Worm (Caenorhabditis elegans) whole organism, L1 larva: ENCODE data around the gene egl-27.
A peak's percentile ranks its signal among the peaks of the same experiment; 100 is the strongest.

Experiments
- C04F5.9 ChIP-seq: sonication (generic microtip); optimal IDR thresholded peaks from 2 replicates; lab custom pipeline; 2016; ENCODE audit warnings: missing genetic modification characterization, missing compliant biosample characterization
- F16B12.6 ChIP-seq: fragments of 150-350 bp; optimal IDR thresholded peaks from 2 replicates; lab custom pipeline; 2014; ENCODE audit warnings: missing biosample characterization, missing genetic modification characterization
- Y116A8C.19 ChIP-seq: sonication (generic microtip); optimal IDR thresholded peaks from 2 replicates; lab custom pipeline; 2016; ENCODE audit warnings: missing compliant biosample characterization, missing genetic modification characterization, borderline replicate concordance
- ama-1 ChIP-seq: fragments of 150-350 bp; optimal IDR thresholded peaks from 2 replicates; lab custom pipeline; 2014
- blmp-1 ChIP-seq: fragments of 150-350 bp; optimal IDR thresholded peaks from 2 replicates; lab custom pipeline; 2014; ENCODE audit warnings: missing biosample characterization, missing genetic modification characterization
- ceh-63 ChIP-seq: fragments of 200-800 bp; sonication (Bioruptor generic); optimal IDR thresholded peaks from 2 replicates; lab custom pipeline; 2018; ENCODE audit warnings: mild to moderate bottlenecking, missing genetic modification characterization, missing compliant biosample characterization
- ces-1 ChIP-seq: fragments of 150-350 bp; optimal IDR thresholded peaks from 2 replicates; lab custom pipeline; 2014; ENCODE audit warnings: missing biosample characterization, missing genetic modification reagents, missing genetic modification characterization
- dsc-1 ChIP-seq: sonication (generic microtip); optimal IDR thresholded peaks from 2 replicates; lab custom pipeline; 2016; ENCODE audit warnings: mild to moderate bottlenecking, missing genetic modification characterization, missing compliant biosample characterization
- efl-1 ChIP-seq, 4 experiments: fragments of 150-350 bp; optimal IDR thresholded peaks in 3 of 4; peaks in 1 of 4; 1 replicate in 1 of 4; 2 replicates in 3 of 4; lab custom pipeline; 2014; ENCODE audit warnings: missing biosample characterization in 2 of 4, missing genetic modification characterization in 2 of 4, missing genetic modification reagents in 2 of 4
- egl-13 ChIP-seq: sonication (generic microtip); optimal IDR thresholded peaks from 2 replicates; lab custom pipeline; 2016; ENCODE audit warnings: missing genotype, missing genetic modification reagents, missing genetic modification characterization, missing compliant biosample characterization
- egl-27 ChIP-seq, 2 experiments: fragments of 150-350 bp in 1 of 2; sonication (generic microtip); optimal IDR thresholded peaks; 3 replicates each; lab custom pipeline; 2017 to 2018; ENCODE audit warnings: missing biosample characterization in 2 of 2, missing genetic modification characterization in 2 of 2, missing genetic modification reagents in 2 of 2
- elt-2 ChIP-seq: sonication (generic microtip); optimal IDR thresholded peaks from 2 replicates; lab custom pipeline; 2016; ENCODE audit warnings: missing genetic modification characterization, mild to moderate bottlenecking, inconsistent platforms, missing compliant biosample characterization, missing genetic modification reagents
- ets-5 ChIP-seq: fragments of 200-800 bp; sonication (Bioruptor generic); IDR thresholded peaks from 2 replicates; pipeline ENCODE4 v1.3.6; 2022; ENCODE audit warnings: missing genetic modification characterization, missing compliant biosample characterization
- fkh-10 ChIP-seq: sonication (generic microtip); optimal IDR thresholded peaks from 2 replicates; lab custom pipeline; 2017; ENCODE audit warnings: missing biosample characterization, missing genetic modification reagents, missing genetic modification characterization
- fos-1 ChIP-seq: fragments of 150-350 bp; optimal IDR thresholded peaks from 2 replicates; lab custom pipeline; 2014; ENCODE audit warnings: missing biosample characterization, missing genetic modification characterization
- grh-1 ChIP-seq: fragments of 200-800 bp; sonication (Bioruptor generic); IDR thresholded peaks from 2 replicates; pipeline ENCODE4 v1.3.6; 2022; ENCODE audit warnings: missing genetic modification reagents, missing genetic modification characterization, missing compliant biosample characterization
- hlh-17 ChIP-seq: fragments of 200-800 bp; sonication (Bioruptor generic); optimal IDR thresholded peaks from 2 replicates; lab custom pipeline; 2018; ENCODE audit warnings: missing genetic modification characterization, mild to moderate bottlenecking, missing compliant biosample characterization, moderate library complexity, borderline replicate concordance
- irx-1 ChIP-seq: sonication (generic microtip); optimal IDR thresholded peaks from 2 replicates; lab custom pipeline; 2016; ENCODE audit warnings: missing genetic modification characterization, missing compliant biosample characterization
- isw-1 ChIP-seq: fragments of 200-800 bp; sonication (Bioruptor generic); IDR thresholded peaks from 2 replicates; pipeline ENCODE4 v1.3.6; 2022; ENCODE audit warnings: missing genetic modification characterization, missing compliant biosample characterization
- jun-1 ChIP-seq: fragments of 150-350 bp; optimal IDR thresholded peaks from 2 replicates; lab custom pipeline; 2014; ENCODE audit warnings: missing biosample characterization, missing genetic modification reagents, missing genetic modification characterization
- lin-13 ChIP-seq: fragments of 150-350 bp; optimal IDR thresholded peaks from 2 replicates; lab custom pipeline; 2014; ENCODE audit warnings: missing biosample characterization, missing genetic modification reagents, missing genetic modification characterization
- lin-14 ChIP-seq: fragments of 200-800 bp; sonication (Bioruptor generic); optimal IDR thresholded peaks from 2 replicates; lab custom pipeline; 2018; ENCODE audit warnings: mild to moderate bottlenecking, missing genetic modification characterization, moderate library complexity, missing compliant biosample characterization
- lin-35 ChIP-seq, 2 experiments: fragments of 150-350 bp; optimal IDR thresholded peaks; 2 replicates each; lab custom pipeline; 2014; ENCODE audit warnings: missing biosample characterization in 2 of 2, missing genetic modification characterization in 2 of 2, missing genetic modification reagents in 2 of 2
- lir-3 ChIP-seq: sonication (generic microtip); optimal IDR thresholded peaks from 2 replicates; lab custom pipeline; 2016; ENCODE audit warnings: mild to moderate bottlenecking, missing genetic modification characterization, moderate library complexity, missing compliant biosample characterization; ENCODE audit not compliant: poor library complexity
- lsy-2 ChIP-seq, 2 experiments: fragments of 150-350 bp; optimal IDR thresholded peaks; 2 replicates each; lab custom pipeline; 2014; ENCODE audit warnings: missing biosample characterization in 2 of 2, missing genetic modification characterization in 2 of 2
- mef-2 ChIP-seq: fragments of 150-350 bp; optimal IDR thresholded peaks from 2 replicates; lab custom pipeline; 2014; ENCODE audit warnings: missing biosample characterization, missing genetic modification characterization
- mep-1 ChIP-seq: fragments of 150-350 bp; optimal IDR thresholded peaks from 2 replicates; lab custom pipeline; 2014; ENCODE audit warnings: missing biosample characterization, missing genetic modification characterization
- nhr-11 ChIP-seq: fragments of 150-350 bp; optimal IDR thresholded peaks from 2 replicates; lab custom pipeline; 2014; ENCODE audit warnings: missing biosample characterization, missing genetic modification characterization
- nhr-12 ChIP-seq: sonication (generic microtip); optimal IDR thresholded peaks from 2 replicates; lab custom pipeline; 2017; ENCODE audit warnings: missing biosample characterization, missing genetic modification characterization
- nhr-47 ChIP-seq: sonication (generic microtip); optimal IDR thresholded peaks from 2 replicates; lab custom pipeline; 2016; ENCODE audit warnings: mild to moderate bottlenecking, missing genetic modification characterization, moderate library complexity, missing compliant biosample characterization
- nhr-71 ChIP-seq: sonication (generic microtip); optimal IDR thresholded peaks from 2 replicates; lab custom pipeline; 2016; ENCODE audit warnings: mild to moderate bottlenecking, missing genetic modification characterization, moderate library complexity, missing compliant biosample characterization
- nhr-77 ChIP-seq: fragments of 150-350 bp; optimal IDR thresholded peaks from 2 replicates; lab custom pipeline; 2014; ENCODE audit warnings: missing biosample characterization, missing genetic modification characterization
- nhr-85 ChIP-seq: sonication (generic microtip); peaks from one replicate; lab custom pipeline; 2016; ENCODE audit warnings: missing genetic modification characterization, inconsistent platforms, missing compliant biosample characterization
- pag-3 ChIP-seq: sonication (generic microtip); optimal IDR thresholded peaks from 2 replicates; lab custom pipeline; 2017; ENCODE audit warnings: missing genetic modification characterization, mild to moderate bottlenecking, missing compliant biosample characterization, antibody characterized with exemption, borderline replicate concordance; ENCODE audit not compliant: insufficient read depth
- pax-3 ChIP-seq: fragments of 200-800 bp; sonication (Bioruptor generic); optimal IDR thresholded peaks from 2 replicates; lab custom pipeline; 2018; ENCODE audit warnings: mild to moderate bottlenecking, missing genetic modification characterization, moderate library complexity, missing compliant biosample characterization
- rnt-1 ChIP-seq: sonication (generic microtip); optimal IDR thresholded peaks from 2 replicates; lab custom pipeline; 2016; ENCODE audit warnings: mild to moderate bottlenecking, missing genetic modification characterization, moderate library complexity, missing compliant biosample characterization
- skn-1 ChIP-seq: fragments of 150-350 bp; optimal IDR thresholded peaks from 2 replicates; lab custom pipeline; 2014; ENCODE audit warnings: missing biosample characterization, missing genetic modification characterization
- snu-23 ChIP-seq: sonication (generic microtip); optimal IDR thresholded peaks from 2 replicates; lab custom pipeline; 2016; ENCODE audit warnings: missing genetic modification characterization, missing compliant biosample characterization
- sox-4 ChIP-seq: sonication (generic microtip); optimal IDR thresholded peaks from 2 replicates; lab custom pipeline; 2016; ENCODE audit warnings: missing genetic modification characterization, missing compliant biosample characterization
- unc-62 ChIP-seq: fragments of 150-350 bp; optimal IDR thresholded peaks from 2 replicates; lab custom pipeline; 2014; ENCODE audit warnings: missing biosample characterization, missing genetic modification reagents, missing genetic modification characterization
- zag-1 ChIP-seq: fragments of 150-350 bp; optimal IDR thresholded peaks from 2 replicates; lab custom pipeline; 2014; ENCODE audit warnings: missing biosample characterization, missing genetic modification characterization
- zip-4 ChIP-seq: fragments of 200-800 bp; sonication (Bioruptor generic); optimal IDR thresholded peaks from 2 replicates; lab custom pipeline; 2018; ENCODE audit warnings: mild to moderate bottlenecking, missing genetic modification characterization, moderate library complexity, missing compliant biosample characterization

egl-27 gene

ce11 chrII:6831531-6832201 lies 3.1 kb upstream of the egl-27 start (continued):
- TF ChIP-seq lin-13 (GFP tag; lab: Kevin White, UChicago) = no peak
- no peak for TF ChIP-seq pax-3 (tag; lab: Kevin White, UChicago)
- no peak for TF ChIP-seq unc-62
- no peak for TF ChIP-seq nhr-12 (tag; lab: Kevin White, UChicago)
- no peak for TF ChIP-seq pag-3 (tag; lab: Kevin White, UChicago)
- TF ChIP-seq nhr-77 = no peak
- no peak for TF ChIP-seq sox-4 (tag; lab: Kevin White, UChicago)
- TF ChIP-seq fos-1 (tag; lab: Kevin White, UChicago) = no peak

- TF ChIP-seq efl-1 (optimal IDR thresholded peaks at IDR 0.05; lab: Kevin White, UChicago) (no peak), efl-1 (GFP tag; optimal IDR thresholded peaks at IDR 0.05 in 1 of 2; lab: Kevin White, UChicago) (peak in 1 of 2 experiments; percentile 70), zag-1 (tag; lab: Kevin White, UChicago) (no peak), fkh-10 (peak; percentile 52)
Measured at ce11 chrII:6832207-6832606, 2.6 kb upstream of the egl-27 start.

ce11 chrII:6832695-6833389 lies 2.0 kb upstream of the egl-27 start:
- TF ChIP-seq efl-1 (optimal IDR thresholded peaks at IDR 0.05; lab: Kevin White, UChicago) (no peak), efl-1 (GFP tag; optimal IDR thresholded peaks at IDR 0.05 in 1 of 2; lab: Kevin White, UChicago) (peak in 1 of 2 experiments; percentile 70), lin-14 (GFP tag; lab: Kevin White, UChicago) (peak; percentile 65), nhr-71 (peak; percentile 29), nhr-11 (tag; lab: Kevin White, UChicago) (no peak), hlh-17 (no peak), nhr-85 (tag; lab: Kevin White, UChicago) (peak; percentile 80), isw-1 (GFP tag; lab: Robert Waterston, UW) (no peak), ets-5 (GFP tag; lab: Robert Waterston, UW) (no peak), rnt-1 (peak; percentile 14), irx-1 (tag; lab: Kevin White, UChicago) (peak; percentile 39), egl-27 (tag; optimal IDR thresholded peaks at IDR 0.05; lab: Kevin White, UChicago) (peak in 1 of 2 experiments; percentile 62), blmp-1 (tag; lab: Kevin White, UChicago) (peak; percentile 46), skn-1 (tag; lab: Kevin White, UChicago) (no peak), dsc-1 (peak; percentile 46), pax-3 (tag; lab: Kevin White, UChicago) (no peak), ama-1 (lab: Kevin White, UChicago) (no peak)

- TF ChIP-seq egl-13 (tag; lab: Kevin White, UChicago) (no peak), lir-3 (no peak), nhr-12 (tag; lab: Kevin White, UChicago) (no peak), jun-1 (tag; lab: Kevin White, UChicago) (peak; percentile 13), pax-3 (tag; lab: Kevin White, UChicago) (no peak), nhr-71 (peak; percentile 54), snu-23 (GFP tag; lab: Kevin White, UChicago) (peak; percentile 43), ceh-63 (GFP tag; lab: Kevin White, UChicago) (no peak), lin-35 (GFP tag; optimal IDR thresholded peaks at IDR 0.05; lab: Kevin White, UChicago) (peak in 1 of 2 experiments; percentile 35), nhr-47 (tag; lab: Kevin White, UChicago) (peak; percentile 27), mef-2 (no peak), lsy-2 (tag; optimal IDR thresholded peaks at IDR 0.05; lab: Kevin White, UChicago) (peak in 1 of 2 experiments; percentile 33), efl-1 (optimal IDR thresholded peaks at IDR 0.05; lab: Kevin White, UChicago) (no peak), efl-1 (GFP tag; optimal IDR thresholded peaks at IDR 0.05 in 1 of 2; lab: Kevin White, UChicago) (peak in 1 of 2 experiments; percentile 41), zip-4 (GFP tag; lab: Kevin White, UChicago) (no peak), egl-27 (tag; optimal IDR thresholded peaks at IDR 0.05; lab: Kevin White, UChicago) (peak; percentile 64 to 69), F16B12.6 (tag; lab: Kevin White, UChicago) (no peak), elt-2 (tag; lab: Kevin White, UChicago) (peak; percentile 4), ces-1 (GFP tag; lab: Kevin White, UChicago) (no peak), grh-1 (GFP tag; lab: Robert Waterston, UW) (no peak), Y116A8C.19 (no peak), mep-1 (tag; lab: Kevin White, UChicago) (peak; percentile 60), C04F5.9 (tag; lab: Kevin White, UChicago) (no peak), blmp-1 (tag; lab: Kevin White, UChicago) (peak; percentile 55), unc-62 (no peak), zag-1 (tag; lab: Kevin White, UChicago) (no peak), lin-14 (GFP tag; lab: Kevin White, UChicago) (peak; percentile 67)
Measured at ce11 chrII:6833781-6834339, 948 bp upstream of the egl-27 start.
